Fruit fly (Drosophila melanogaster): ENCODE results near the gene CG42346.

DNA sequence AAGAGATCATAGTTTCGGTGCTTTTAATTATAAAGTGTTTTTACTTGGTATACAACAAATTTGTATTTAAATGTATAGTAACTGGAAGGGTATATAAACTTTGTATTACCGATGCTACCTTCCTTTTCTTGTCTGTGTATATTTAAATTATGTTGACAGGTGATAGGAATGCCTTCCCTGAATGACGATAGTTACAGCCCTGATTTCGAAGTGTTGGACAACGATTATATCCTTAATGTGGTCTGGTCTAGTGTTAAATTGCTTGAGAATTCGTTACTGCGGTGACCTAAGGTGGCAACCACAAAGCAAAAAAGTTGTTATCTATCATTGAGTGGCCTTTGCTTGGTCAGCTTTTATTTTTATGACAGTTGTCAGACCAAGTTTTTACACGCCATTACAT is 40.3 kb downstream of the CG42346 start, which contains the start of gene CG34334:
- TF ChIP-seq ss (GFP tag; optimal IDR thresholded peaks at IDR 0.05) (no peak), CG4318 (GFP tag; optimal IDR thresholded peaks at IDR 0.05) (no peak), dac (GFP tag; optimal IDR thresholded peaks at IDR 0.05) (no peak), Hr4 (GFP tag; optimal IDR thresholded peaks at IDR 0.05) (no peak), pdm3 (GFP tag; optimal IDR thresholded peaks at IDR 0.05) (no peak), CG6163 (GFP tag; IDR thresholded peaks at IDR 0.05) (no peak), Eip93F (GFP tag; optimal IDR thresholded peaks at IDR 0.05) (no peak), CG6854 (GFP tag; optimal IDR thresholded peaks at IDR 0.05) (no peak), Sox14 (GFP tag; optimal IDR thresholded peaks at IDR 0.05) (no peak), CG8119 (GFP tag; IDR thresholded peaks at IDR 0.05) (no peak), CG9139 (GFP tag; optimal IDR thresholded peaks at IDR 0.05) (no peak)
